Worm (Caenorhabditis elegans) whole organism, young adult: ENCODE measurements around the gene jnk-1.

Experiments
- B0261.1 ChIP-seq: sonication (generic microtip); optimal IDR thresholded peaks from 2 replicates; lab custom pipeline; 2016; ENCODE audit warnings: mild to moderate bottlenecking, missing genetic modification characterization, moderate library complexity, missing compliant biosample characterization
- F22D6.2 ChIP-seq: sonication (generic microtip); optimal IDR thresholded peaks from 2 replicates; lab custom pipeline; 2016; ENCODE audit warnings: mild to moderate bottlenecking, missing genetic modification characterization, missing compliant biosample characterization
- F39B2.1 ChIP-seq: fragments of 200-800 bp; sonication (Bioruptor generic); IDR thresholded peaks from 2 replicates; pipeline ENCODE4 v1.3.6; 2022; ENCODE audit warnings: missing genetic modification reagents, missing genetic modification characterization, missing compliant biosample characterization
- F49E8.2 ChIP-seq: sonication (generic microtip); optimal IDR thresholded peaks from 3 replicates; lab custom pipeline; 2017; ENCODE audit warnings: missing genetic modification characterization, mild to moderate bottlenecking, missing compliant biosample characterization, antibody characterized with exemption, moderate library complexity; ENCODE audit not compliant: insufficient read depth
- F55B11.4 ChIP-seq: sonication (generic microtip); optimal IDR thresholded peaks from 2 replicates; lab custom pipeline; 2016; ENCODE audit warnings: missing compliant biosample characterization, missing genetic modification characterization, borderline replicate concordance; ENCODE audit not compliant: insufficient read depth
- T07F8.4 ChIP-seq: sonication (generic microtip); optimal IDR thresholded peaks from 2 replicates; lab custom pipeline; 2016; ENCODE audit warnings: mild to moderate bottlenecking, missing genetic modification characterization, moderate library complexity, missing compliant biosample characterization
- Y56A3A.18 ChIP-seq: fragments of 200-800 bp; sonication (Bioruptor generic); IDR thresholded peaks from 2 replicates; pipeline ENCODE4 v1.3.6; 2022; ENCODE audit warnings: missing genetic modification reagents, missing genetic modification characterization, missing compliant biosample characterization
- Y67H2A.10 ChIP-seq: fragments of 200-800 bp; sonication (Bioruptor generic); conservative IDR thresholded peaks from 2 replicates; pipeline ENCODE4 v1.3.6; 2022; ENCODE audit warnings: missing genetic modification reagents, missing genetic modification characterization, missing compliant biosample characterization
- Y95B8A.8 ChIP-seq: fragments of 200-800 bp; sonication (Bioruptor generic); IDR thresholded peaks from 2 replicates; pipeline ENCODE4 v1.3.6; 2022; ENCODE audit warnings: missing genetic modification reagents, missing genetic modification characterization, missing compliant biosample characterization
- ama-1 ChIP-seq, 3 experiments: fragments of 150-350 bp in 1 of 3; sonication (generic microtip) in 2 of 3; optimal IDR thresholded peaks; 2 replicates each; lab custom pipeline; 2014 to 2018; ENCODE audit warnings: missing biosample characterization in 2 of 3, missing genetic modification characterization in 2 of 3, missing genetic modification reagents in 2 of 3
- aptf-3 ChIP-seq: fragments of 200-800 bp; sonication (Bioruptor generic); IDR thresholded peaks from 2 replicates; pipeline ENCODE4 v1.3.6; 2022; ENCODE audit warnings: missing genetic modification characterization, missing compliant biosample characterization
- attf-6 ChIP-seq: fragments of 200-800 bp; sonication (Bioruptor generic); IDR thresholded peaks from 2 replicates; pipeline ENCODE4 v1.3.6; 2022; ENCODE audit warnings: missing genetic modification reagents, missing genetic modification characterization, missing compliant biosample characterization
- cebp-2 ChIP-seq: fragments of 200-800 bp; sonication (Bioruptor generic); IDR thresholded peaks from 2 replicates; pipeline ENCODE4 v1.3.6; 2022; ENCODE audit warnings: missing genetic modification characterization, missing compliant biosample characterization
- ceh-100 ChIP-seq: fragments of 200-800 bp; sonication (Bioruptor generic); IDR thresholded peaks from 2 replicates; pipeline ENCODE4 v1.3.6; 2022; ENCODE audit warnings: missing genetic modification reagents, missing genetic modification characterization, missing compliant biosample characterization
- ceh-27 ChIP-seq: fragments of 200-800 bp; sonication (Bioruptor generic); optimal IDR thresholded peaks from 2 replicates; lab custom pipeline; 2018; ENCODE audit warnings: mild to moderate bottlenecking, missing genetic modification characterization, moderate library complexity, missing compliant biosample characterization
- ceh-40 ChIP-seq: fragments of 200-800 bp; sonication (Bioruptor generic); IDR thresholded peaks from 2 replicates; pipeline ENCODE4 v1.3.6; 2022; ENCODE audit warnings: missing genetic modification characterization, missing compliant biosample characterization
- die-1 ChIP-seq: sonication (generic microtip); optimal IDR thresholded peaks from 2 replicates; lab custom pipeline; 2016; ENCODE audit warnings: missing genotype, mild to moderate bottlenecking, missing genetic modification characterization, missing compliant biosample characterization
- efl-1 ChIP-seq: fragments of 150-350 bp; optimal IDR thresholded peaks from 2 replicates; lab custom pipeline; 2014; ENCODE audit warnings: missing biosample characterization, missing genetic modification reagents, missing genetic modification characterization
- egl-18 ChIP-seq: fragments of 200-800 bp; sonication (Bioruptor generic); IDR thresholded peaks from 2 replicates; pipeline ENCODE4 v1.3.6; 2022; ENCODE audit warnings: missing genetic modification reagents, missing genetic modification characterization, missing compliant biosample characterization
- egrh-3 ChIP-seq: fragments of 200-800 bp; sonication (Bioruptor generic); IDR thresholded peaks from 2 replicates; pipeline ENCODE4 v1.3.6; 2022; ENCODE audit warnings: missing genetic modification reagents, missing genetic modification characterization, missing compliant biosample characterization
- gei-17 ChIP-seq: fragments of 200-800 bp; sonication (Bioruptor generic); optimal IDR thresholded peaks from 2 replicates; lab custom pipeline; 2018; ENCODE audit warnings: mild to moderate bottlenecking, missing genetic modification characterization, missing compliant biosample characterization
- hlh-26 ChIP-seq: fragments of 200-800 bp; sonication (Bioruptor generic); conservative IDR thresholded peaks from 2 replicates; pipeline ENCODE4 v1.3.6; 2022; ENCODE audit warnings: missing genetic modification reagents, missing genetic modification characterization, missing compliant biosample characterization
- hmg-1.2 ChIP-seq: fragments of 200-800 bp; sonication (Bioruptor generic); IDR thresholded peaks from 2 replicates; pipeline ENCODE4 v1.3.6; 2022; ENCODE audit warnings: missing genetic modification reagents, missing genetic modification characterization, missing compliant biosample characterization
- hrde-1 ChIP-seq: sonication (generic microtip); optimal IDR thresholded peaks from 2 replicates; lab custom pipeline; 2016; ENCODE audit warnings: missing genetic modification characterization, mild to moderate bottlenecking, missing compliant biosample characterization, moderate library complexity, missing genotype, missing genetic modification reagents, borderline replicate concordance
- hsf-1 ChIP-seq: fragments of 200-800 bp; sonication (Bioruptor generic); IDR thresholded peaks from 2 replicates; pipeline ENCODE4 v1.3.6; 2022; ENCODE audit warnings: missing genetic modification reagents, missing genetic modification characterization, missing compliant biosample characterization
- let-607 ChIP-seq, 2 experiments: fragments of 200-800 bp in 1 of 2; sonication (Bioruptor generic) in 1 of 2; sonication (generic microtip) in 1 of 2; optimal IDR thresholded peaks; 2 replicates each; lab custom pipeline; 2016 to 2018; ENCODE audit warnings: mild to moderate bottlenecking in 2 of 2, missing compliant biosample characterization in 2 of 2, missing genetic modification characterization in 2 of 2, moderate library complexity in 2 of 2, missing genotype in 1 of 2
- lin-26 ChIP-seq: fragments of 200-800 bp; sonication (Bioruptor generic); IDR thresholded peaks from 2 replicates; pipeline ENCODE4 v1.3.6; 2022; ENCODE audit warnings: missing genetic modification reagents, missing genetic modification characterization, missing compliant biosample characterization
- lin-40 ChIP-seq: sonication (generic microtip); optimal IDR thresholded peaks from 2 replicates; lab custom pipeline; 2016; ENCODE audit warnings: missing genetic modification characterization, mild to moderate bottlenecking, missing compliant biosample characterization, missing genotype, missing genetic modification reagents
- lir-1 ChIP-seq: fragments of 200-800 bp; sonication (Bioruptor generic); conservative IDR thresholded peaks from 2 replicates; pipeline ENCODE4 v1.3.6; 2022; ENCODE audit warnings: missing genetic modification reagents, missing genetic modification characterization, missing compliant biosample characterization
- lsl-1 ChIP-seq: fragments of 200-800 bp; sonication (Bioruptor generic); optimal IDR thresholded peaks from 2 replicates; lab custom pipeline; 2018; ENCODE audit warnings: mild to moderate bottlenecking, missing genetic modification characterization, moderate library complexity, missing compliant biosample characterization
- madf-3 ChIP-seq: fragments of 200-800 bp; sonication (Bioruptor generic); IDR thresholded peaks from 2 replicates; pipeline ENCODE4 v1.3.6; 2022; ENCODE audit warnings: missing genetic modification reagents, missing genetic modification characterization, missing compliant biosample characterization
- mxl-1 ChIP-seq: sonication (generic microtip); optimal IDR thresholded peaks from 2 replicates; lab custom pipeline; 2016; ENCODE audit warnings: missing genetic modification characterization, missing compliant biosample characterization
- nfya-1 ChIP-seq: sonication (generic microtip); optimal IDR thresholded peaks from 2 replicates; lab custom pipeline; 2017; ENCODE audit warnings: antibody characterized with exemption, missing compliant biosample characterization, missing genetic modification characterization, borderline replicate concordance; ENCODE audit not compliant: insufficient read depth
- nfya-2 ChIP-seq: fragments of 200-800 bp; sonication (Bioruptor generic); IDR thresholded peaks from 2 replicates; pipeline ENCODE4 v1.3.6; 2022; ENCODE audit warnings: missing genetic modification reagents, missing genetic modification characterization, missing compliant biosample characterization
- nfyb-1 ChIP-seq: fragments of 200-800 bp; sonication (Bioruptor generic); IDR thresholded peaks from 2 replicates; pipeline ENCODE4 v1.3.6; 2022; ENCODE audit warnings: missing genetic modification reagents, missing genetic modification characterization, missing compliant biosample characterization
- nhr-120 ChIP-seq: fragments of 200-800 bp; sonication (Bioruptor generic); IDR thresholded peaks from 2 replicates; pipeline ENCODE4 v1.3.6; 2022; ENCODE audit warnings: missing genetic modification characterization, missing compliant biosample characterization
- nhr-179 ChIP-seq: sonication (generic microtip); optimal IDR thresholded peaks from 2 replicates; lab custom pipeline; 2016; ENCODE audit warnings: mild to moderate bottlenecking, missing genetic modification characterization, missing compliant biosample characterization
- nhr-80 ChIP-seq: sonication (generic microtip); optimal IDR thresholded peaks from 2 replicates; lab custom pipeline; 2016; ENCODE audit warnings: missing genetic modification characterization, missing compliant biosample characterization
- rcor-1 ChIP-seq: fragments of 200-800 bp; sonication (Bioruptor generic); IDR thresholded peaks from 2 replicates; pipeline ENCODE4 v1.3.6; 2022; ENCODE audit warnings: missing genetic modification reagents, missing genetic modification characterization, missing compliant biosample characterization
- repo-1 ChIP-seq: sonication (generic microtip); optimal IDR thresholded peaks from 2 replicates; lab custom pipeline; 2017; ENCODE audit warnings: mild to moderate bottlenecking, missing genetic modification characterization, missing compliant biosample characterization
- snpc-1.3 ChIP-seq: sonication (generic microtip); optimal IDR thresholded peaks from 2 replicates; lab custom pipeline; 2017; ENCODE audit warnings: missing genetic modification characterization, mild to moderate bottlenecking, missing compliant biosample characterization, antibody characterized with exemption, moderate library complexity, missing genotype, missing genetic modification reagents; ENCODE audit not compliant: insufficient read depth
- snpc-3.4 ChIP-seq: sonication (generic microtip); optimal IDR thresholded peaks from 2 replicates; lab custom pipeline; 2017; ENCODE audit warnings: missing genetic modification characterization, mild to moderate bottlenecking, missing compliant biosample characterization, antibody characterized with exemption, moderate library complexity, missing genotype, missing genetic modification reagents
- snpc-4 ChIP-seq, 5 experiments: fragments of 150-350 bp in 1 of 5; sonication (generic microtip) in 4 of 5; optimal IDR thresholded peaks; 2 replicates each; lab custom pipeline; 2014 to 2018; ENCODE audit warnings: missing genetic modification characterization in 5 of 5, missing biosample characterization in 3 of 5, antibody characterized with exemption in 2 of 5, mild to moderate bottlenecking in 2 of 5, missing compliant biosample characterization in 2 of 5, missing genotype in 2 of 5, moderate library complexity in 2 of 5, missing genetic modification reagents in 1 of 5
- ztf-22 ChIP-seq: fragments of 200-800 bp; sonication (Bioruptor generic); optimal IDR thresholded peaks from 2 replicates; lab custom pipeline; 2018; ENCODE audit warnings: mild to moderate bottlenecking, missing genetic modification characterization, moderate library complexity, missing compliant biosample characterization

Gene jnk-1

DNA sequence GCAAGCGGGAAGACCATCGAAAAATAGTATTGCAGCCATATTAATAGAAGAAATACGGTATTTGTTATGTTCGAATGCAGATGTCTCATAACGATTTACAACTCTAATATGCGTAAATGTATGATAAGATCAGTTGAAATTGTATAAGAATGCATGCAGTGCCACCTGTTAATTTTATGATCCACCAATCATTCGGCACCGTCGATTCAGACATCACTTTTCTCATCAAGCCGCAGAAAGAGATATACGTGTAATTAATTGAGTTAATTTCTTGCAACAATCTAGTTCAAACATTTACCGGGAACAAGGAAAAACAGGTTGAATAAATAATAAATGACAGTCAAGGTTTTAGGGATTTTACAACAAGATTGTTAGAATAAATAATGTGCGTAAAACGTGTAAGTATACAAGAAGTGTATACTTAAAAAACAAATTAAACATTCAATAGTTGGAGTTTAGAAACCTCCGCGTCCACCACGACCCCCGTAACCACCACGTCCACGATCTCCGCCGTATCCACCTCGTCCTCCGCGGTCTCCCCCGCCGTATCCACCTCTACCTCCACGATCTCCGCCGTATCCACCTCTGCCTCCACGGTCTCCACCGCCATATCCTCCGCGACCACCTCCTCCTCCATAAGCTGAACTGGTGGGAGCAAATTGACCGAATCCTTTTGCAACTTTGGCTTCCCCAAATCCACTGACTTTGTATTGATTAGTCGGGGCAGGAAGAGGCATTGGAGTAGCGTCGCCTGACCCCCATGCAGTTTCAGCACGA, 16.9 kb downstream of the jnk-1 start:
- peak; percentile 82 for TF ChIP-seq F49E8.2 (tag; lab: Kevin White, UChicago)
- TF ChIP-seq aptf-3, result no peak
- no peak for TF ChIP-seq nfya-1 (tag; lab: Kevin White, UChicago)
- TF ChIP-seq lir-1, result no peak
- TF ChIP-seq gei-17 (GFP tag; lab: Kevin White, UChicago), result no peak
- TF ChIP-seq madf-3 (GFP tag; lab: Robert Waterston, UW), result peak; percentile 80
- TF ChIP-seq F55B11.4, result no peak
- TF ChIP-seq snpc-1.3 (tag; lab: Kevin White, UChicago), result peak; percentile 53
- peak; percentile 71; the same call in 1 of the 2 replicates for TF ChIP-seq egrh-3 (GFP tag; lab: Robert Waterston, UW)
- TF ChIP-seq F22D6.2 (tag; lab: Kevin White, UChicago), result no peak
- peak; percentile 64; the same call in 1 of the 2 replicates for TF ChIP-seq lin-26 (GFP tag; lab: Robert Waterston, UW)
- no peak for TF ChIP-seq B0261.1 (tag; lab: Kevin White, UChicago)
- TF ChIP-seq ztf-22 (GFP tag; lab: Kevin White, UChicago), result no peak
- no peak for TF ChIP-seq repo-1
- TF ChIP-seq nhr-120 (GFP tag; lab: Robert Waterston, UW), result 0 out of 2 replicates have a peak, but pooled peaks have one; percentile 5
- no peak for TF ChIP-seq lin-40 (tag; lab: Kevin White, UChicago)
- TF ChIP-seq rcor-1 (GFP tag; lab: Robert Waterston, UW), result peak; percentile 75
- TF ChIP-seq mxl-1 (tag; lab: Kevin White, UChicago), result no peak
- TF ChIP-seq T07F8.4, result no peak
- TF ChIP-seq lsl-1 (GFP tag; lab: Kevin White, UChicago), result peak; percentile 42
- peak; percentile 67; the same call in 1 of the 2 replicates for TF ChIP-seq F39B2.1 (GFP tag; lab: Robert Waterston, UW)
- peak; percentile 86; the same call in 1 of the 2 replicates for TF ChIP-seq Y56A3A.18
- TF ChIP-seq hlh-26, result no peak
- peak; percentile 78; the same call in 1 of the 2 replicates for TF ChIP-seq egl-18 (GFP tag; lab: Robert Waterston, UW)
- peak; percentile 11 for TF ChIP-seq die-1 (tag; lab: Kevin White, UChicago)
- TF ChIP-seq attf-6 (GFP tag; lab: Robert Waterston, UW), result peak; percentile 84
- peak; percentile 80 for TF ChIP-seq hsf-1 (GFP tag; lab: Robert Waterston, UW)
- no peak for TF ChIP-seq ceh-27
- TF ChIP-seq hmg-1.2 (GFP tag; lab: Robert Waterston, UW), result peak; percentile 36; the same call in 1 of the 2 replicates
- peak; percentile 64 for TF ChIP-seq hrde-1 (tag; lab: Kevin White, UChicago)
- no peak for TF ChIP-seq nfya-2 (GFP tag; lab: Robert Waterston, UW)
- TF ChIP-seq nfyb-1 (GFP tag; lab: Robert Waterston, UW), result no peak; the same call in 1 of the 2 replicates
- TF ChIP-seq ama-1 (optimal IDR thresholded peaks at IDR 0.05; lab: Kevin White, UChicago), result no peak
- peak; percentile 57 to 95 for TF ChIP-seq ama-1 (GFP tag; optimal IDR thresholded peaks at IDR 0.05; lab: Kevin White, UChicago)
- 0 out of 2 replicates have a peak, but pooled peaks have one; percentile 35 for TF ChIP-seq Y95B8A.8 (GFP tag; lab: Robert Waterston, UW)
- peak; percentile 46 for TF ChIP-seq snpc-4 (GFP tag; optimal IDR thresholded peaks at IDR 0.05; lab: Kevin White, UChicago)
- peak in 2 of 4 experiments; percentile 75 to 76 for TF ChIP-seq snpc-4 (tag; optimal IDR thresholded peaks at IDR 0.05; lab: Kevin White, UChicago)
- 0 out of 2 replicates have a peak, but pooled peaks have one; percentile 30 for TF ChIP-seq ceh-40
- TF ChIP-seq nhr-179, result no peak
- peak; percentile 58; the same call in 1 of the 2 replicates for TF ChIP-seq ceh-100
- TF ChIP-seq let-607 (tag; optimal IDR thresholded peaks at IDR 0.05; lab: Kevin White, UChicago), result no peak
- peak; percentile 75; the same call in 1 of the 2 replicates for TF ChIP-seq cebp-2
- no peak for TF ChIP-seq nhr-80 (tag; lab: Kevin White, UChicago)
- TF ChIP-seq efl-1, result peak; percentile 0
- TF ChIP-seq Y67H2A.10 (GFP tag; lab: Robert Waterston, UW), result no peak
- TF ChIP-seq snpc-3.4 (tag; lab: Kevin White, UChicago), result peak; percentile 37
